Worm (Caenorhabditis elegans): ENCODE results near the gene C45B11.8.
A peak's percentile ranks its signal among the peaks of the same experiment; 100 is the strongest.

Gene C45B11.8

ce11 chrV:11076403-11076802 is 35.8 kb downstream of the C45B11.8 start (continued):
- TF ChIP-seq egl-27 (tag; optimal IDR thresholded peaks at IDR 0.05) (no peak), F13H6.1 (tag; optimal IDR thresholded peaks at IDR 0.05) (no peak), sma-3 (GFP tag; optimal IDR thresholded peaks at IDR 0.05) (no peak), mab-5 (tag; optimal IDR thresholded peaks at IDR 0.05) (no peak), peb-1 (tag; optimal IDR thresholded peaks at IDR 0.05) (no peak), unc-55 (GFP tag; optimal IDR thresholded peaks at IDR 0.05) (no peak), mbf-1 (tag; optimal IDR thresholded peaks at IDR 0.05) (no peak), nhr-21 (tag; optimal IDR thresholded peaks at IDR 0.05) (no peak), ama-1 (optimal IDR thresholded peaks at IDR 0.05) (peak; percentile 79), ZK546.5 (tag; optimal IDR thresholded peaks at IDR 0.05) (no peak), snpc-4 (tag; optimal IDR thresholded peaks at IDR 0.05) (no peak), lin-11 (tag; optimal IDR thresholded peaks at IDR 0.05) (no peak), sem-4 (tag; optimal IDR thresholded peaks at IDR 0.05) (no peak), nhr-25 (tag; optimal IDR thresholded peaks at IDR 0.05) (no peak), nhr-23 (tag; optimal IDR thresholded peaks at IDR 0.05) (no peak)

ce11 chrV:11078104-11078724 is 37.6 kb downstream of the C45B11.8 start, which contains the start of gene act-2:
TSS of gene act-2 (minus strand) at chrV:11078154.
- peak; percentile 64 for TF ChIP-seq ceh-16 (tag; optimal IDR thresholded peaks at IDR 0.05)
- peak; percentile 74 for TF ChIP-seq lin-13 (GFP tag; optimal IDR thresholded peaks at IDR 0.05)
- no peak for TF ChIP-seq nhr-12 (tag; optimal IDR thresholded peaks at IDR 0.05)
- TF ChIP-seq zag-1 (tag; optimal IDR thresholded peaks at IDR 0.05) = peak; percentile 15
- TF ChIP-seq ztf-1 (GFP tag; conservative IDR thresholded peaks at IDR 0.05) = no peak
- TF ChIP-seq egl-27 (tag; optimal IDR thresholded peaks at IDR 0.05) = no peak
- TF ChIP-seq sma-3 (GFP tag; optimal IDR thresholded peaks at IDR 0.05) = peak; percentile 87
- no peak for TF ChIP-seq nhr-6 (tag; optimal IDR thresholded peaks at IDR 0.05)
- peak; percentile 44 for TF ChIP-seq F13H6.1 (tag; optimal IDR thresholded peaks at IDR 0.05)
- TF ChIP-seq C34F6.9 (tag; optimal IDR thresholded peaks at IDR 0.05) = peak; percentile 88
- TF ChIP-seq nhr-21 (tag; optimal IDR thresholded peaks at IDR 0.05) = peak; percentile 20
- TF ChIP-seq blmp-1 (tag; optimal IDR thresholded peaks at IDR 0.05; ENCODE audit: insufficient read depth) = peak; percentile 57
- TF ChIP-seq gmeb-1 (tag; optimal IDR thresholded peaks at IDR 0.05) = peak; percentile 69
- peak; percentile 40 for TF ChIP-seq ama-1 (optimal IDR thresholded peaks at IDR 0.05)
- peak; percentile 84 for TF ChIP-seq nhr-25 (tag; optimal IDR thresholded peaks at IDR 0.05)
- TF ChIP-seq skn-1 (tag; optimal IDR thresholded peaks at IDR 0.05) = no peak
- peak; percentile 8 for TF ChIP-seq sma-9 (GFP tag; optimal IDR thresholded peaks at IDR 0.05)
- no peak for TF ChIP-seq sma-9 (tag; optimal IDR thresholded peaks at IDR 0.05)
- TF ChIP-seq nhr-23 (tag; optimal IDR thresholded peaks at IDR 0.05) = no peak
- TF ChIP-seq nhr-129 (tag; optimal IDR thresholded peaks at IDR 0.05) = peak; percentile 76
- TF ChIP-seq alr-1 (tag; optimal IDR thresholded peaks at IDR 0.05) = no peak
- TF ChIP-seq nhr-237 (tag; optimal IDR thresholded peaks at IDR 0.05) = no peak
- no peak for TF ChIP-seq nhr-11 (tag; optimal IDR thresholded peaks at IDR 0.05)
- TF ChIP-seq unc-55 (GFP tag; optimal IDR thresholded peaks at IDR 0.05) = peak; percentile 86
- TF ChIP-seq lsy-2 (tag; optimal IDR thresholded peaks at IDR 0.05) = peak in 1 of 2 experiments; percentile 75
- TF ChIP-seq mdl-1 (tag; optimal IDR thresholded peaks at IDR 0.05) = no peak
- no peak for TF ChIP-seq Y55F3AM.14 (GFP tag; optimal IDR thresholded peaks at IDR 0.05)
- TF ChIP-seq unc-39 (tag; optimal IDR thresholded peaks at IDR 0.05) = no peak
- TF ChIP-seq elt-1 (tag; optimal IDR thresholded peaks at IDR 0.05) = no peak
- TF ChIP-seq peb-1 (tag; optimal IDR thresholded peaks at IDR 0.05) = no peak
- TF ChIP-seq lin-39 (tag; optimal IDR thresholded peaks at IDR 0.05) = no peak
- no peak for TF ChIP-seq aly-2 (tag; optimal IDR thresholded peaks at IDR 0.05)
- no peak for TF ChIP-seq ceh-82 (tag; optimal IDR thresholded peaks at IDR 0.05)
- TF ChIP-seq nhr-10 (tag; optimal IDR thresholded peaks at IDR 0.05) = no peak
- no peak for TF ChIP-seq ztf-11 (tag; optimal IDR thresholded peaks at IDR 0.05)
- no peak for TF ChIP-seq elt-3 (tag; optimal IDR thresholded peaks at IDR 0.05)
- peak; percentile 55 for TF ChIP-seq snpc-4 (tag; optimal IDR thresholded peaks at IDR 0.05)
- TF ChIP-seq lin-11 (tag; optimal IDR thresholded peaks at IDR 0.05) = peak; percentile 76
- TF ChIP-seq ZK546.5 (tag; optimal IDR thresholded peaks at IDR 0.05) = no peak
- TF ChIP-seq mbf-1 (tag; optimal IDR thresholded peaks at IDR 0.05) = no peak
- peak; percentile 21 for TF ChIP-seq mab-5 (tag; optimal IDR thresholded peaks at IDR 0.05)
- peak; percentile 97 for TF ChIP-seq fos-1 (tag; optimal IDR thresholded peaks at IDR 0.05)
- TF ChIP-seq R02D3.7 (tag; optimal IDR thresholded peaks at IDR 0.05) = no peak
- peak; percentile 80 for TF ChIP-seq sem-4 (tag; optimal IDR thresholded peaks at IDR 0.05)
- no peak for TF ChIP-seq dmd-4 (tag; optimal IDR thresholded peaks at IDR 0.05)
- TF ChIP-seq crh-2 (tag; optimal IDR thresholded peaks at IDR 0.05) = peak; percentile 86
- peak; percentile 50 for TF ChIP-seq ztf-4 (tag; optimal IDR thresholded peaks at IDR 0.05)
- no peak for TF ChIP-seq unc-62 (GFP tag; optimal IDR thresholded peaks at IDR 0.05)
- no peak for TF ChIP-seq nhr-77 (tag; optimal IDR thresholded peaks at IDR 0.05)

Measured in whole organism, L2 larva.